Fruit fly (Drosophila melanogaster) whole organism, embryonic: Measurements from ENCODE around the gene Cdc23.

Source experiments
- Atf3 ChIP-seq: fragments of 200-800 bp; sonication (Bioruptor generic); optimal IDR thresholded peaks from 3 replicates; lab custom pipeline; 2016; ENCODE audit warnings: missing biosample characterization, missing genetic modification characterization
- CG10209 ChIP-seq: fragments of 200-800 bp; sonication (Bioruptor generic); optimal IDR thresholded peaks from 3 replicates; lab custom pipeline; 2017; ENCODE audit warnings: missing biosample characterization, mild to moderate bottlenecking, missing genetic modification characterization, missing genetic modification reagents
- CG10267 ChIP-seq: fragments of 200-800 bp; sonication (Bioruptor generic); optimal IDR thresholded peaks from 2 replicates; lab custom pipeline; 2018; ENCODE audit warnings: missing biosample characterization, mild to moderate bottlenecking, missing genetic modification characterization, moderate library complexity
- CG10321 ChIP-seq: fragments of 200-800 bp; sonication (Bioruptor generic); IDR thresholded peaks from 2 replicates; pipeline ENCODE4 v1.3.6; 2022; ENCODE audit warnings: missing biosample characterization, missing genetic modification characterization
- CG10654 ChIP-seq: fragments of 200-800 bp; sonication (Bioruptor generic); optimal IDR thresholded peaks from 2 replicates; lab custom pipeline; 2016; ENCODE audit warnings: missing biosample characterization, missing genetic modification characterization
- CG1233 ChIP-seq: fragments of 200-800 bp; sonication (Bioruptor generic); optimal IDR thresholded peaks from 4 replicates; lab custom pipeline; 2018; ENCODE audit warnings: missing biosample characterization, mild to moderate bottlenecking, missing genetic modification characterization
- CG12659 ChIP-seq: fragments of 200-800 bp; sonication (Bioruptor generic); optimal IDR thresholded peaks from 3 replicates; lab custom pipeline; 2017; ENCODE audit warnings: mild to moderate bottlenecking, missing biosample characterization, missing genetic modification reagents, missing genetic modification characterization
- CG15696 ChIP-seq: fragments of 200-800 bp; sonication (Bioruptor generic); optimal IDR thresholded peaks from 2 replicates; lab custom pipeline; 2019; ENCODE audit warnings: missing biosample characterization, mild to moderate bottlenecking, missing genetic modification characterization, moderate library complexity
- CG16813 ChIP-seq: fragments of 200-800 bp; sonication (Bioruptor generic); IDR thresholded peaks from 3 replicates; pipeline ENCODE4 v1.3.6; 2022; ENCODE audit warnings: missing biosample characterization, missing genetic modification characterization; ENCODE audit not compliant: partially characterized antibody
- CG17359 ChIP-seq: fragments of 200-800 bp; sonication (Bioruptor generic); optimal IDR thresholded peaks from 3 replicates; lab custom pipeline; 2018; ENCODE audit warnings: missing biosample characterization, mild to moderate bottlenecking, missing genetic modification characterization, moderate library complexity
- CG1832 ChIP-seq: fragments of 200-800 bp; sonication (Bioruptor generic); optimal IDR thresholded peaks from 2 replicates; lab custom pipeline; 2017; ENCODE audit warnings: missing biosample characterization, mild to moderate bottlenecking, missing genetic modification characterization, inconsistent platforms
- CG31365 ChIP-seq: fragments of 200-800 bp; sonication (Bioruptor generic); optimal IDR thresholded peaks from 2 replicates; lab custom pipeline; 2018; ENCODE audit warnings: missing biosample characterization, mild to moderate bottlenecking, missing genetic modification characterization
- CG32532 ChIP-seq: fragments of 200-800 bp; sonication (Bioruptor generic); IDR thresholded peaks from 2 replicates; pipeline ENCODE4 v1.3.6; 2022; ENCODE audit warnings: missing biosample characterization, missing genetic modification characterization
- CG33213 ChIP-seq: fragments of 200-800 bp; sonication (Bioruptor generic); optimal IDR thresholded peaks from 3 replicates; lab custom pipeline; 2016; ENCODE audit warnings: missing biosample characterization, missing genetic modification characterization
- CG34422 ChIP-seq: fragments of 200-800 bp; sonication (Bioruptor generic); IDR thresholded peaks from 3 replicates; pipeline ENCODE4 v1.3.6; 2022; ENCODE audit warnings: missing biosample characterization, missing genetic modification characterization
- CG3995 ChIP-seq: fragments of 200-800 bp; sonication (Bioruptor generic); optimal IDR thresholded peaks from 3 replicates; lab custom pipeline; 2016; ENCODE audit warnings: missing biosample characterization, missing genetic modification characterization
- CG42726 ChIP-seq: fragments of 200-800 bp; sonication (Bioruptor generic); IDR thresholded peaks from 2 replicates; pipeline ENCODE4 v1.3.6; 2022; ENCODE audit warnings: missing biosample characterization, missing genetic modification characterization; ENCODE audit not compliant: partially characterized antibody
- CG43689 ChIP-seq: fragments of 200-800 bp; sonication (Bioruptor generic); IDR thresholded peaks from 2 replicates; pipeline ENCODE4 v1.3.6; 2022; ENCODE audit warnings: missing biosample characterization, missing genetic modification characterization
- CG4820 ChIP-seq: fragments of 200-800 bp; sonication (Bioruptor generic); optimal IDR thresholded peaks from 3 replicates; lab custom pipeline; 2016; ENCODE audit warnings: missing biosample characterization, missing genetic modification characterization
- CG4854 ChIP-seq: fragments of 200-800 bp; sonication (Bioruptor generic); optimal IDR thresholded peaks from 2 replicates; lab custom pipeline; 2016; ENCODE audit warnings: missing biosample characterization, missing genetic modification characterization, inconsistent platforms
- CG8290 ChIP-seq, 3 experiments: fragments of 200-800 bp; sonication (Bioruptor generic); optimal IDR thresholded peaks; 2 replicates each; lab custom pipeline; 2016 to 2019; ENCODE audit warnings: missing biosample characterization in 3 of 3, missing genetic modification characterization in 3 of 3, mild to moderate bottlenecking in 2 of 3, moderate library complexity in 1 of 3
- CG9437 ChIP-seq: fragments of 200-800 bp; sonication (Bioruptor generic); optimal IDR thresholded peaks from 2 replicates; lab custom pipeline; 2018; ENCODE audit warnings: missing biosample characterization, mild to moderate bottlenecking, missing genetic modification characterization
- CG9817 ChIP-seq: fragments of 200-800 bp; sonication (Bioruptor generic); optimal IDR thresholded peaks from 2 replicates; lab custom pipeline; 2018; ENCODE audit warnings: missing biosample characterization, mild to moderate bottlenecking, missing genetic modification characterization, moderate library complexity
- Doc2 ChIP-seq: fragments of 200-800 bp; sonication (Bioruptor generic); IDR thresholded peaks from 2 replicates; pipeline ENCODE4 v1.3.6; 2022; ENCODE audit warnings: missing biosample characterization, missing genetic modification characterization
- Eip74EF ChIP-seq, 2 experiments: fragments of 200-800 bp in 1 of 2; fragments of >200 bp in 1 of 2; sonication (Bioruptor generic) in 1 of 2; optimal IDR thresholded peaks; 2 replicates each; lab custom pipeline; 2017 to 2019; ENCODE audit warnings: missing biosample characterization in 2 of 2, missing genetic modification characterization in 2 of 2, mild to moderate bottlenecking in 1 of 2, moderate library complexity in 1 of 2
- Gug ChIP-seq: fragments of 200-800 bp; sonication (Bioruptor generic); IDR thresholded peaks from 4 replicates; pipeline ENCODE4 v1.3.6; 2022; ENCODE audit warnings: missing biosample characterization, missing genetic modification characterization
- Lpt ChIP-seq: fragments of >200 bp; optimal IDR thresholded peaks from 2 replicates; lab custom pipeline; 2018; ENCODE audit warnings: missing biosample characterization, missing genetic modification characterization
- Max ChIP-seq: fragments of 200-800 bp; sonication (Bioruptor generic); optimal IDR thresholded peaks from 2 replicates; lab custom pipeline; 2016; ENCODE audit warnings: missing biosample characterization, mild to moderate bottlenecking, missing genetic modification characterization
- NC2α ChIP-seq: fragments of 200-800 bp; sonication (Bioruptor generic); optimal IDR thresholded peaks from 2 replicates; lab custom pipeline; 2016; ENCODE audit warnings: missing biosample characterization, missing genetic modification characterization
- NC2β ChIP-seq: fragments of 200-800 bp; sonication (Bioruptor generic); optimal IDR thresholded peaks from 2 replicates; lab custom pipeline; 2016; ENCODE audit warnings: missing biosample characterization, missing genetic modification characterization
- NFAT ChIP-seq: fragments of 200-800 bp; sonication (Bioruptor generic); IDR thresholded peaks from 2 replicates; pipeline ENCODE4 v1.3.6; 2022; ENCODE audit warnings: missing biosample characterization, missing genetic modification characterization
- NfI ChIP-seq: fragments of 200-800 bp; sonication (Bioruptor generic); optimal IDR thresholded peaks from 3 replicates; lab custom pipeline; 2018; ENCODE audit warnings: missing biosample characterization, mild to moderate bottlenecking, missing genetic modification characterization, moderate library complexity
- TFAM ChIP-seq: fragments of 200-800 bp; sonication (Bioruptor generic); optimal IDR thresholded peaks from 2 replicates; lab custom pipeline; 2017; ENCODE audit warnings: missing biosample characterization, missing genetic modification characterization, inconsistent platforms
- ato ChIP-seq: fragments of 200-800 bp; sonication (Bioruptor generic); IDR thresholded peaks from 2 replicates; pipeline ENCODE4 v1.3.6; 2022; ENCODE audit warnings: missing biosample characterization, missing genetic modification characterization; ENCODE audit not compliant: partially characterized antibody
- az2 ChIP-seq: fragments of 200-800 bp; sonication (Bioruptor generic); optimal IDR thresholded peaks from 3 replicates; lab custom pipeline; 2016; ENCODE audit warnings: missing biosample characterization, missing genetic modification characterization
- bcd ChIP-seq: fragments of 200-800 bp; sonication (Bioruptor generic); optimal IDR thresholded peaks from 2 replicates; lab custom pipeline; 2017; ENCODE audit warnings: missing biosample characterization, mild to moderate bottlenecking, missing genetic modification characterization
- ems ChIP-seq: fragments of 200-800 bp; sonication (Bioruptor generic); optimal IDR thresholded peaks from 3 replicates; lab custom pipeline; 2016; ENCODE audit warnings: missing biosample characterization, missing genetic modification characterization
- esg ChIP-seq: fragments of 200-800 bp; sonication (Bioruptor generic); conservative IDR thresholded peaks from 2 replicates; pipeline ENCODE4 v1.3.6; 2022; ENCODE audit warnings: missing biosample characterization, missing genetic modification characterization
- eve ChIP-seq, 2 experiments: fragments of >200 bp; optimal IDR thresholded peaks; 2 replicates each; lab custom pipeline; 2017; ENCODE audit warnings: missing biosample characterization in 2 of 2, missing genetic modification characterization in 2 of 2
- gem ChIP-seq: fragments of 200-800 bp; sonication (Bioruptor generic); optimal IDR thresholded peaks from 2 replicates; lab custom pipeline; 2019; ENCODE audit warnings: missing biosample characterization, mild to moderate bottlenecking, missing genetic modification characterization, moderate library complexity
- ind ChIP-seq: fragments of 200-800 bp; sonication (Bioruptor generic); optimal IDR thresholded peaks from 3 replicates; lab custom pipeline; 2016; ENCODE audit warnings: missing biosample characterization, missing genetic modification characterization
- kni ChIP-seq: fragments of 200-800 bp; sonication (Bioruptor generic); optimal IDR thresholded peaks from 3 replicates; lab custom pipeline; 2017; ENCODE audit warnings: mild to moderate bottlenecking, missing biosample characterization, missing genetic modification reagents, missing genetic modification characterization
- maf-S ChIP-seq: fragments of 200-800 bp; sonication (Bioruptor generic); optimal IDR thresholded peaks from 2 replicates; lab custom pipeline; 2016; ENCODE audit warnings: missing biosample characterization, missing genetic modification characterization
- mirr ChIP-seq: fragments of 200-800 bp; sonication (Bioruptor generic); optimal IDR thresholded peaks from 3 replicates; lab custom pipeline; 2018; ENCODE audit warnings: missing biosample characterization, mild to moderate bottlenecking, missing genetic modification characterization
- peb ChIP-seq: fragments of 200-800 bp; sonication (Bioruptor generic); IDR thresholded peaks from 2 replicates; pipeline ENCODE4 v1.3.6; 2022; ENCODE audit warnings: missing biosample characterization, missing genetic modification characterization
- sqz ChIP-seq: fragments of 200-800 bp; sonication (Bioruptor generic); optimal IDR thresholded peaks from 3 replicates; lab custom pipeline; 2018; ENCODE audit warnings: missing biosample characterization, mild to moderate bottlenecking, missing genetic modification characterization
- trh ChIP-seq: fragments of 200-800 bp; sonication (Bioruptor generic); optimal IDR thresholded peaks from 2 replicates; lab custom pipeline; 2016; ENCODE audit warnings: missing biosample characterization, missing genetic modification characterization
- ttk ChIP-seq: fragments of 200-800 bp; sonication (Bioruptor generic); IDR thresholded peaks from 2 replicates; pipeline ENCODE4 v2.1.2; 2022; ENCODE audit warnings: missing biosample characterization, missing genetic modification characterization
- vvl ChIP-seq: fragments of 200-800 bp; sonication (Bioruptor generic); IDR thresholded peaks from 2 replicates; pipeline ENCODE4 v1.3.6; 2022; ENCODE audit warnings: missing biosample characterization, missing genetic modification characterization
- zfh1 ChIP-seq: fragments of 200-800 bp; sonication (Bioruptor generic); IDR thresholded peaks from 3 replicates; pipeline ENCODE4 v1.3.6; 2022; ENCODE audit warnings: missing biosample characterization, missing genetic modification characterization

The Cdc23 gene

dm6 chr2L:20478549-20479238, 19.6 kb downstream of the Cdc23 start:
- TF ChIP-seq peb (GFP tag; lab: Robert Waterston, UW) (no peak), CG8290 (GFP tag; optimal IDR thresholded peaks at IDR 0.05; lab: Kevin White, UChicago) (no peak), CG8290 (tag; optimal IDR thresholded peaks at IDR 0.05; lab: Kevin White, UChicago) (no peak), ems (no peak), CG3995 (GFP tag; lab: Kevin White, UChicago) (no peak), CG43689 (no peak), Max (GFP tag; lab: Kevin White, UChicago) (no peak), CG10209 (GFP tag; lab: Kevin White, UChicago) (no peak), mirr (GFP tag; lab: Kevin White, UChicago) (no peak), CG31365 (tag; lab: Kevin White, UChicago) (no peak), Atf3 (GFP tag; lab: Kevin White, UChicago) (no peak), maf-S (no peak), trh (GFP tag; lab: Kevin White, UChicago) (no peak), CG9437 (GFP tag; lab: Kevin White, UChicago) (no peak), Doc2 (GFP tag; lab: Robert Waterston, UW) (no peak), gem (tag; lab: Kevin White, UChicago) (peak; percentile 73), CG32532 (GFP tag; lab: Robert Waterston, UW) (no peak; the same call in 1 of the 2 replicates), NFAT (GFP tag; lab: Robert Waterston, UW) (no peak), ato (GFP tag; lab: Robert Waterston, UW) (no peak), bcd (GFP tag; lab: Kevin White, UChicago) (no peak), CG10267 (tag; lab: Kevin White, UChicago) (peak; percentile 24), CG4820 (GFP tag; lab: Kevin White, UChicago) (peak; percentile 25), TFAM (GFP tag; lab: Kevin White, UChicago) (no peak), CG1832 (GFP tag; lab: Kevin White, UChicago) (no peak), CG10321 (GFP tag; lab: Robert Waterston, UW) (no peak), NC2α (GFP tag; lab: Kevin White, UChicago) (no peak), Gug (GFP tag; lab: Robert Waterston, UW) (no peak), CG12659 (GFP tag; lab: Kevin White, UChicago) (peak; percentile 14), CG33213 (GFP tag; lab: Kevin White, UChicago) (no peak), CG1233 (GFP tag; lab: Kevin White, UChicago) (no peak), vvl (GFP tag; lab: Robert Waterston, UW) (no peak), Eip74EF (GFP tag; optimal IDR thresholded peaks at IDR 0.05; lab: Kevin White, UChicago) (no peak), kni (GFP tag; lab: Kevin White, UChicago) (no peak), CG34422 (GFP tag; lab: Robert Waterston, UW) (no peak), Lpt (GFP tag; lab: Kevin White, UChicago) (no peak), ttk (GFP tag; lab: Robert Waterston, UW) (no peak), CG15696 (tag; lab: Kevin White, UChicago) (no peak), sqz (no peak), NfI (GFP tag; lab: Kevin White, UChicago) (no peak), CG9817 (no peak), CG16813 (no peak), eve (GFP tag; optimal IDR thresholded peaks at IDR 0.05; lab: Kevin White, UChicago) (no peak), CG17359 (peak; percentile 21), zfh1 (GFP tag; lab: Robert Waterston, UW) (no peak), CG4854 (GFP tag; lab: Kevin White, UChicago) (no peak), az2 (peak; percentile 6), NC2β (GFP tag; lab: Kevin White, UChicago) (no peak), ind (GFP tag; lab: Kevin White, UChicago) (no peak), esg (GFP tag; lab: Robert Waterston, UW) (0 out of 2 replicates have a peak, but pooled peaks have one; percentile 10), CG42726 (GFP tag; lab: Robert Waterston, UW) (no peak), CG10654 (GFP tag; lab: Kevin White, UChicago) (no peak)
